Fruit fly (Drosophila melanogaster) whole organism, embryonic: ENCODE measurements around the gene CG13634.

Source experiments
- Bteb2 ChIP-seq: fragments of 200-800 bp; sonication (Bioruptor generic); optimal IDR thresholded peaks from 2 replicates; lab custom pipeline; 2016; ENCODE audit warnings: missing biosample characterization, missing genetic modification characterization
- CG11085 ChIP-seq: fragments of 200-800 bp; sonication (Bioruptor generic); IDR thresholded peaks from 2 replicates; pipeline ENCODE4 v1.3.6; 2022; ENCODE audit warnings: missing biosample characterization, missing genetic modification characterization
- CG11504 ChIP-seq: fragments of 200-800 bp; sonication (Bioruptor generic); optimal IDR thresholded peaks from 3 replicates; lab custom pipeline; 2019; ENCODE audit warnings: missing biosample characterization, mild to moderate bottlenecking, missing genetic modification characterization, moderate library complexity
- CG11723 ChIP-seq: fragments of 200-800 bp; sonication (Bioruptor generic); optimal IDR thresholded peaks from 2 replicates; lab custom pipeline; 2017; ENCODE audit warnings: missing biosample characterization, mild to moderate bottlenecking, missing genetic modification characterization
- CG14441 ChIP-seq: fragments of 200-800 bp; sonication (Bioruptor generic); IDR thresholded peaks from 2 replicates; pipeline ENCODE4 v1.3.6; 2022; ENCODE audit warnings: missing biosample characterization, missing genetic modification characterization
- CG14860 ChIP-seq: fragments of 200-800 bp; sonication (Bioruptor generic); IDR thresholded peaks from 3 replicates; pipeline ENCODE4 v1.3.6; 2022; ENCODE audit warnings: missing biosample characterization, missing genetic modification characterization; ENCODE audit not compliant: partially characterized antibody
- CG15269 ChIP-seq: fragments of 200-800 bp; sonication (Bioruptor generic); optimal IDR thresholded peaks from 2 replicates; lab custom pipeline; 2018; ENCODE audit warnings: missing biosample characterization, mild to moderate bottlenecking, missing genetic modification characterization, moderate library complexity
- CG15479 ChIP-seq: fragments of 200-800 bp; sonication (Bioruptor generic); optimal IDR thresholded peaks from 3 replicates; lab custom pipeline; 2019; ENCODE audit warnings: missing biosample characterization, mild to moderate bottlenecking, missing genetic modification characterization, moderate library complexity
- CG18599 ChIP-seq: fragments of 200-800 bp; sonication (Bioruptor generic); optimal IDR thresholded peaks from 3 replicates; lab custom pipeline; 2017; ENCODE audit warnings: missing biosample characterization, missing genetic modification characterization, mild to moderate bottlenecking, moderate library complexity, missing genetic modification reagents
- CG3995 ChIP-seq: fragments of 200-800 bp; sonication (Bioruptor generic); optimal IDR thresholded peaks from 3 replicates; lab custom pipeline; 2016; ENCODE audit warnings: missing biosample characterization, missing genetic modification characterization
- CG4404 ChIP-seq: fragments of 200-800 bp; sonication (Bioruptor generic); IDR thresholded peaks from 2 replicates; pipeline ENCODE4 v1.3.6; 2022; ENCODE audit warnings: missing biosample characterization, missing genetic modification characterization
- CG6765 ChIP-seq: fragments of 200-800 bp; sonication (Bioruptor generic); optimal IDR thresholded peaks from 3 replicates; lab custom pipeline; 2017; ENCODE audit warnings: missing biosample characterization, mild to moderate bottlenecking, missing genetic modification characterization
- CG7839 ChIP-seq: fragments of 200-800 bp; sonication (Bioruptor generic); optimal IDR thresholded peaks from 3 replicates; lab custom pipeline; 2018; ENCODE audit warnings: missing biosample characterization, mild to moderate bottlenecking, missing genetic modification characterization, moderate library complexity
- CG8765 ChIP-seq: fragments of 200-800 bp; sonication (Bioruptor generic); IDR thresholded peaks from 2 replicates; pipeline ENCODE4 v1.3.6; 2022; ENCODE audit warnings: missing biosample characterization, missing genetic modification characterization
- Dfd ChIP-seq, 2 experiments: fragments of >200 bp; optimal IDR thresholded peaks; 2 replicates each; lab custom pipeline; 2017; ENCODE audit warnings: missing biosample characterization in 2 of 2, missing genetic modification characterization in 2 of 2
- Dip3 ChIP-seq: fragments of 200-800 bp; sonication (Bioruptor generic); optimal IDR thresholded peaks from 3 replicates; lab custom pipeline; 2016; ENCODE audit warnings: missing biosample characterization, missing genetic modification characterization
- Fer1 ChIP-seq: fragments of 200-800 bp; sonication (Bioruptor generic); optimal IDR thresholded peaks from 2 replicates; lab custom pipeline; 2017; ENCODE audit warnings: missing biosample characterization, mild to moderate bottlenecking, missing genetic modification characterization
- HLH4C ChIP-seq: fragments of 200-800 bp; sonication (Bioruptor generic); IDR thresholded peaks from 3 replicates; pipeline ENCODE4 v1.3.6; 2022; ENCODE audit warnings: missing biosample characterization, missing genetic modification characterization; ENCODE audit not compliant: partially characterized antibody
- Mad ChIP-seq: fragments of 200-800 bp; sonication (Bioruptor generic); optimal IDR thresholded peaks from 2 replicates; lab custom pipeline; 2016; ENCODE audit warnings: missing biosample characterization, missing genetic modification characterization
- NC2β ChIP-seq: fragments of 200-800 bp; sonication (Bioruptor generic); optimal IDR thresholded peaks from 2 replicates; lab custom pipeline; 2016; ENCODE audit warnings: missing biosample characterization, missing genetic modification characterization
- Sry-δ ChIP-seq: fragments of 200-800 bp; sonication (Bioruptor generic); optimal IDR thresholded peaks from 2 replicates; lab custom pipeline; 2016; ENCODE audit warnings: missing biosample characterization, missing genetic modification characterization
- Trl ChIP-seq, 3 experiments: fragments of >200 bp in 2 of 3; fragments of 200-800 bp in 1 of 3; sonication (Bioruptor generic) in 1 of 3; optimal IDR thresholded peaks; 2 replicates in 1 of 3; 3 replicates in 2 of 3; lab custom pipeline; 2016 to 2017; ENCODE audit warnings: missing biosample characterization in 1 of 3, missing genetic modification characterization in 1 of 3
- ac ChIP-seq: fragments of 200-800 bp; sonication (Bioruptor generic); optimal IDR thresholded peaks from 3 replicates; lab custom pipeline; 2017; ENCODE audit warnings: missing biosample characterization, mild to moderate bottlenecking, missing genetic modification characterization
- aop ChIP-seq: fragments of 200-800 bp; sonication (Bioruptor generic); IDR thresholded peaks from 2 replicates; pipeline ENCODE4 v1.3.6; 2022; ENCODE audit warnings: missing biosample characterization, missing genetic modification characterization
- ase ChIP-seq: fragments of 200-800 bp; sonication (Bioruptor generic); IDR thresholded peaks from 3 replicates; pipeline ENCODE4 v1.3.6; 2022; ENCODE audit warnings: missing biosample characterization, missing genetic modification characterization
- bcd ChIP-seq: fragments of 200-800 bp; sonication (Bioruptor generic); optimal IDR thresholded peaks from 2 replicates; lab custom pipeline; 2017; ENCODE audit warnings: missing biosample characterization, mild to moderate bottlenecking, missing genetic modification characterization
- bowl ChIP-seq: fragments of 200-800 bp; sonication (Bioruptor generic); IDR thresholded peaks from 2 replicates; pipeline ENCODE4 v1.3.6; 2022; ENCODE audit warnings: missing biosample characterization, missing genetic modification characterization
- ci ChIP-seq: fragments of 200-800 bp; sonication (Bioruptor generic); IDR thresholded peaks from 3 replicates; pipeline ENCODE4 v1.3.6; 2022; ENCODE audit warnings: missing biosample characterization, missing genetic modification characterization
- croc ChIP-seq: fragments of 200-800 bp; sonication (Bioruptor generic); conservative IDR thresholded peaks from 3 replicates; pipeline ENCODE4 v1.3.6; 2022; ENCODE audit warnings: missing biosample characterization, missing genetic modification characterization
- dpn ChIP-seq, 2 experiments: fragments of 200-800 bp; sonication (Bioruptor generic); optimal IDR thresholded peaks; 3 replicates each; lab custom pipeline; 2016; ENCODE audit warnings: missing biosample characterization in 2 of 2, missing genetic modification characterization in 2 of 2
- fd102C ChIP-seq: fragments of 200-800 bp; sonication (Bioruptor generic); optimal IDR thresholded peaks from 2 replicates; lab custom pipeline; 2018; ENCODE audit warnings: missing biosample characterization, mild to moderate bottlenecking, missing genetic modification characterization, moderate library complexity
- fru ChIP-seq: fragments of >200 bp; optimal IDR thresholded peaks from 2 replicates; lab custom pipeline; 2017
- gfzf ChIP-seq: fragments of 200-800 bp; sonication (Bioruptor generic); optimal IDR thresholded peaks from 2 replicates; lab custom pipeline; 2016; ENCODE audit warnings: missing biosample characterization, mild to moderate bottlenecking, missing genetic modification characterization, moderate library complexity
- grau ChIP-seq: fragments of 200-800 bp; optimal IDR thresholded peaks from 3 replicates; lab custom pipeline; 2019; ENCODE audit warnings: missing biosample characterization, mild to moderate bottlenecking, missing genetic modification characterization, moderate library complexity
- h ChIP-seq: fragments of >200 bp; optimal IDR thresholded peaks from 2 replicates; lab custom pipeline; 2017
- ham ChIP-seq: fragments of 200-800 bp; sonication (Bioruptor generic); IDR thresholded peaks from 2 replicates; pipeline ENCODE4 v1.3.6; 2022; ENCODE audit warnings: missing biosample characterization, missing genetic modification characterization
- hkb ChIP-seq, 2 experiments: fragments of 200-800 bp in 1 of 2; fragments of >200 bp in 1 of 2; sonication (Bioruptor generic) in 1 of 2; IDR thresholded peaks in 1 of 2; optimal IDR thresholded peaks in 1 of 2; 2 replicates each; pipeline versions ENCODE4 v1.3.6 to Lab custom; 2017 to 2022; ENCODE audit warnings: missing biosample characterization in 1 of 2, missing genetic modification characterization in 1 of 2
- jigr1 ChIP-seq: fragments of 200-800 bp; sonication (Bioruptor generic); IDR thresholded peaks from 3 replicates; pipeline ENCODE4 v1.3.6; 2022; ENCODE audit warnings: missing biosample characterization, missing genetic modification characterization
- jumu ChIP-seq: fragments of 200-800 bp; sonication (Bioruptor generic); optimal IDR thresholded peaks from 3 replicates; lab custom pipeline; 2016; ENCODE audit warnings: missing biosample characterization, missing genetic modification characterization
- klu ChIP-seq: fragments of 200-800 bp; sonication (Bioruptor generic); IDR thresholded peaks from 2 replicates; pipeline ENCODE4 v1.3.6; 2022; ENCODE audit warnings: missing biosample characterization, missing genetic modification characterization
- mld ChIP-seq: fragments of 200-800 bp; sonication (Bioruptor generic); IDR thresholded peaks from 3 replicates; pipeline ENCODE4 v1.3.6; 2022; ENCODE audit warnings: missing biosample characterization, missing genetic modification characterization; ENCODE audit not compliant: partially characterized antibody
- odd ChIP-seq: fragments of 200-800 bp; sonication (Bioruptor generic); optimal IDR thresholded peaks from 2 replicates; lab custom pipeline; 2017; ENCODE audit warnings: missing biosample characterization, mild to moderate bottlenecking, missing genetic modification characterization
- psq ChIP-seq: fragments of 200-800 bp; sonication (Bioruptor generic); optimal IDR thresholded peaks from 2 replicates; lab custom pipeline; 2017; ENCODE audit warnings: missing biosample characterization, missing genetic modification characterization
- pum ChIP-seq: fragments of 200-800 bp; sonication (Bioruptor generic); optimal IDR thresholded peaks from 2 replicates; lab custom pipeline; 2016; ENCODE audit warnings: missing biosample characterization, missing genetic modification characterization
- sisA ChIP-seq: fragments of 200-800 bp; sonication (Bioruptor generic); IDR thresholded peaks from 2 replicates; pipeline ENCODE4 v1.3.6; 2022; ENCODE audit warnings: missing biosample characterization, missing genetic modification characterization
- slbo ChIP-seq: fragments of 200-800 bp; sonication (Bioruptor generic); IDR thresholded peaks from 2 replicates; pipeline ENCODE4 v1.3.6; 2022; ENCODE audit warnings: missing biosample characterization, missing genetic modification characterization
- tx ChIP-seq: fragments of 200-800 bp; sonication (Bioruptor generic); optimal IDR thresholded peaks from 2 replicates; lab custom pipeline; 2016; ENCODE audit warnings: missing biosample characterization, missing genetic modification characterization
- vnd ChIP-seq: fragments of 200-800 bp; sonication (Bioruptor generic); IDR thresholded peaks from 3 replicates; pipeline ENCODE4 v1.3.6; 2022; ENCODE audit warnings: missing biosample characterization, missing genetic modification characterization; ENCODE audit not compliant: partially characterized antibody
- zfh2 ChIP-seq: fragments of 200-800 bp; sonication (Bioruptor generic); optimal IDR thresholded peaks from 2 replicates; lab custom pipeline; 2016; ENCODE audit warnings: missing biosample characterization, missing genetic modification characterization

The CG13634 gene

dm6 chr3R:24810844-24811625 lies 21.1 kb upstream of the CG13634 start (continued):
- TF ChIP-seq jigr1 (GFP tag; lab: Robert Waterston, UW) (no peak), jumu (GFP tag; lab: Kevin White, UChicago) (peak; percentile 77), CG14441 (peak; percentile 91), CG11723 (GFP tag; lab: Kevin White, UChicago) (peak; percentile 81), bcd (GFP tag; lab: Kevin White, UChicago) (peak; percentile 82), CG11504 (peak; percentile 91), ham (GFP tag; lab: Robert Waterston, UW) (no peak), Sry-δ (GFP tag; lab: Kevin White, UChicago) (peak; percentile 48), CG4404 (GFP tag; lab: Robert Waterston, UW) (peak; percentile 61), Fer1 (peak; percentile 88), fd102C (GFP tag; lab: Kevin White, UChicago) (no peak), pum (GFP tag; lab: Kevin White, UChicago) (peak; percentile 67), fru (lab: Kevin White, UChicago) (no peak), CG6765 (GFP tag; lab: Kevin White, UChicago) (peak; percentile 77), zfh2 (GFP tag; lab: Kevin White, UChicago) (peak; percentile 89), Dip3 (GFP tag; lab: Kevin White, UChicago) (peak; percentile 93), mld (GFP tag; lab: Robert Waterston, UW) (0 out of 3 replicates have a peak, but pooled peaks have one; percentile 20), gfzf (GFP tag; lab: Kevin White, UChicago) (no peak), croc (GFP tag; lab: Robert Waterston, UW) (peak; percentile 58; the same call in 2 of the 3 replicates), CG7839 (tag; lab: Kevin White, UChicago) (peak; percentile 92), HLH4C (GFP tag; lab: Robert Waterston, UW) (no peak), CG3995 (GFP tag; lab: Kevin White, UChicago) (peak; percentile 54), dpn (GFP tag; optimal IDR thresholded peaks at IDR 0.05; lab: Kevin White, UChicago) (peak; percentile 84 to 93), hkb (optimal IDR thresholded peaks at IDR 0.05; lab: Kevin White, UChicago) (no peak), hkb (GFP tag; IDR thresholded peaks at IDR 0.05; lab: Robert Waterston, UW) (peak; percentile 92), ac (GFP tag; lab: Kevin White, UChicago) (peak; percentile 30), klu (GFP tag; lab: Robert Waterston, UW) (peak; percentile 68), CG8765 (GFP tag; lab: Robert Waterston, UW) (peak; percentile 20; the same call in 1 of the 2 replicates), grau (tag; lab: Kevin White, UChicago) (peak; percentile 91), CG18599 (peak; percentile 93), Mad (GFP tag; lab: Kevin White, UChicago) (peak; percentile 86), Trl (optimal IDR thresholded peaks at IDR 0.05; lab: Kevin White, UChicago) (no peak), Trl (GFP tag; optimal IDR thresholded peaks at IDR 0.05; lab: Kevin White, UChicago) (peak; percentile 74), ase (GFP tag; lab: Robert Waterston, UW) (peak; percentile 90), CG15479 (no peak), slbo (GFP tag; lab: Robert Waterston, UW) (peak; percentile 94), odd (peak; percentile 81), CG14860 (no peak), Dfd (GFP tag; optimal IDR thresholded peaks at IDR 0.05; lab: Kevin White, UChicago) (no peak), tx (peak; percentile 88), NC2β (GFP tag; lab: Kevin White, UChicago) (peak; percentile 73), aop (GFP tag; lab: Robert Waterston, UW) (peak; percentile 79; the same call in 1 of the 2 replicates), ci (GFP tag; lab: Robert Waterston, UW) (peak; percentile 94), CG11085 (GFP tag; lab: Robert Waterston, UW) (peak; percentile 63; the same call in 1 of the 2 replicates), h (no peak), CG15269 (tag; lab: Kevin White, UChicago) (peak; percentile 95), Bteb2 (GFP tag; lab: Kevin White, UChicago) (peak; percentile 75), bowl (GFP tag; lab: Robert Waterston, UW) (peak; percentile 65; the same call in 1 of the 2 replicates), sisA (GFP tag; lab: Robert Waterston, UW) (peak; percentile 87), psq (peak; percentile 31), vnd (GFP tag; lab: Robert Waterston, UW) (no peak)
